Worm (Caenorhabditis elegans) whole organism, L4 larva: ENCODE results near the gene F22F7.3.

Experiments used
- D1046.2 ChIP-seq: fragments of 200-800 bp; sonication (Bioruptor generic); IDR thresholded peaks from 2 replicates; pipeline ENCODE4 v1.3.6; 2022; ENCODE audit warnings: missing genetic modification characterization, missing compliant biosample characterization
- F26F4.8 ChIP-seq: fragments of 200-800 bp; sonication (Bioruptor generic); conservative IDR thresholded peaks from 2 replicates; pipeline ENCODE4 v1.3.6; 2022; ENCODE audit warnings: missing genetic modification characterization, missing compliant biosample characterization
- F44E2.7 ChIP-seq: fragments of 200-800 bp; sonication (Bioruptor generic); IDR thresholded peaks from 2 replicates; pipeline ENCODE4 v2.1.2; 2022; ENCODE audit warnings: missing genetic modification characterization, missing compliant biosample characterization
- R02D3.7 ChIP-seq: fragments of 150-350 bp; sonication (generic microtip); optimal IDR thresholded peaks from 3 replicates; lab custom pipeline; 2014; ENCODE audit warnings: missing biosample characterization, missing genetic modification characterization
- T20F7.1 ChIP-seq: fragments of 200-800 bp; sonication (Bioruptor generic); optimal IDR thresholded peaks from 2 replicates; lab custom pipeline; 2018; ENCODE audit warnings: mild to moderate bottlenecking, missing genetic modification characterization, missing compliant biosample characterization
- Y105C5A.15 ChIP-seq: fragments of 200-800 bp; sonication (Bioruptor generic); IDR thresholded peaks from 2 replicates; pipeline ENCODE4 v1.3.6; 2022; ENCODE audit warnings: missing genetic modification characterization, missing compliant biosample characterization
- aha-1 ChIP-seq: fragments of 150-350 bp; peaks from one replicate; lab custom pipeline; 2014; ENCODE audit warnings: missing biosample characterization, missing genetic modification characterization
- ama-1 ChIP-seq: fragments of 150-350 bp; optimal IDR thresholded peaks from 2 replicates; lab custom pipeline; 2014; ENCODE audit warnings: inconsistent platforms, mixed read lengths
- ceh-44 ChIP-seq: fragments of 200-800 bp; sonication (Bioruptor generic); IDR thresholded peaks from 2 replicates; pipeline ENCODE4 v1.3.6; 2022; ENCODE audit warnings: missing genetic modification reagents, missing genetic modification characterization, missing compliant biosample characterization
- ctbp-1 ChIP-seq: fragments of 200-800 bp; sonication (Bioruptor generic); IDR thresholded peaks from 2 replicates; pipeline ENCODE4 v1.3.6; 2022; ENCODE audit warnings: missing genetic modification reagents, missing genetic modification characterization, missing compliant biosample characterization
- daf-16 ChIP-seq, 3 experiments: sonication (generic microtip); optimal IDR thresholded peaks; 2 replicates each; lab custom pipeline; 2016 to 2017; ENCODE audit warnings: missing genetic modification characterization in 3 of 3, missing genetic modification reagents in 3 of 3, mild to moderate bottlenecking in 2 of 3, missing compliant biosample characterization in 2 of 3, missing biosample characterization in 1 of 3, moderate library complexity in 1 of 3
- daf-8 ChIP-seq: fragments of 200-800 bp; sonication (Bioruptor generic); IDR thresholded peaks from 2 replicates; pipeline ENCODE4 v1.3.6; 2022; ENCODE audit warnings: missing genetic modification characterization, missing compliant biosample characterization
- dmd-6 ChIP-seq: fragments of 200-800 bp; sonication (Bioruptor generic); IDR thresholded peaks from 2 replicates; pipeline ENCODE4 v1.3.6; 2022; ENCODE audit warnings: missing genetic modification reagents, missing genetic modification characterization, missing compliant biosample characterization
- dpl-1 ChIP-seq: fragments of 150-350 bp; optimal IDR thresholded peaks from 2 replicates; lab custom pipeline; 2014; ENCODE audit warnings: missing biosample characterization, missing genetic modification reagents, missing genetic modification characterization
- duxl-1 ChIP-seq: sonication (generic microtip); optimal IDR thresholded peaks from 2 replicates; lab custom pipeline; 2016; ENCODE audit warnings: mild to moderate bottlenecking, missing genetic modification characterization, moderate library complexity, missing compliant biosample characterization; ENCODE audit not compliant: poor library complexity
- dve-1 ChIP-seq: sonication (generic microtip); optimal IDR thresholded peaks from 2 replicates; lab custom pipeline; 2017; ENCODE audit warnings: antibody characterized with exemption, mild to moderate bottlenecking, missing genetic modification characterization, missing compliant biosample characterization; ENCODE audit not compliant: insufficient read depth
- egl-27 ChIP-seq: sonication (generic microtip); optimal IDR thresholded peaks from 3 replicates; lab custom pipeline; 2017; ENCODE audit warnings: missing biosample characterization, missing genetic modification reagents, missing genetic modification characterization
- egl-43 ChIP-seq: fragments of 200-800 bp; sonication (Bioruptor generic); IDR thresholded peaks from 2 replicates; pipeline ENCODE4 v1.3.6; 2022; ENCODE audit warnings: missing genetic modification reagents, missing genetic modification characterization, missing compliant biosample characterization
- fkh-10 ChIP-seq: fragments of 150-350 bp; optimal IDR thresholded peaks from 2 replicates; lab custom pipeline; 2014; ENCODE audit warnings: missing biosample characterization, missing genetic modification reagents, missing genetic modification characterization
- hif-1 ChIP-seq, 2 experiments: sonication (generic microtip); optimal IDR thresholded peaks; 2 replicates each; lab custom pipeline; 2016 to 2017; ENCODE audit warnings: missing compliant biosample characterization in 2 of 2, missing genetic modification characterization in 2 of 2, missing genetic modification reagents in 2 of 2, missing genotype in 2 of 2, mild to moderate bottlenecking in 1 of 2
- hlh-11 ChIP-seq: fragments of 200-800 bp; sonication (Bioruptor generic); optimal IDR thresholded peaks from 2 replicates; lab custom pipeline; 2018; ENCODE audit warnings: mild to moderate bottlenecking, missing genetic modification characterization, missing compliant biosample characterization
- hlh-30 ChIP-seq: sonication (generic microtip); optimal IDR thresholded peaks from 2 replicates; lab custom pipeline; 2017; ENCODE audit warnings: antibody characterized with exemption, mild to moderate bottlenecking, missing genetic modification characterization, missing compliant biosample characterization; ENCODE audit not compliant: insufficient read depth
- jun-1 ChIP-seq: fragments of 150-350 bp; optimal IDR thresholded peaks from 2 replicates; lab custom pipeline; 2014; ENCODE audit warnings: missing biosample characterization, missing genetic modification reagents, missing genetic modification characterization
- lim-7 ChIP-seq: fragments of 200-800 bp; sonication (Bioruptor generic); IDR thresholded peaks from 2 replicates; pipeline ENCODE4 v1.3.6; 2022; ENCODE audit warnings: missing genetic modification characterization, missing compliant biosample characterization
- lin-13 ChIP-seq: fragments of 150-350 bp; optimal IDR thresholded peaks from 2 replicates; lab custom pipeline; 2014; ENCODE audit warnings: missing biosample characterization, missing genetic modification reagents, missing genetic modification characterization
- lin-38 ChIP-seq: fragments of 200-800 bp; sonication (Bioruptor generic); IDR thresholded peaks from 2 replicates; pipeline ENCODE4 v1.3.6; 2022; ENCODE audit warnings: missing genetic modification reagents, missing genetic modification characterization, missing compliant biosample characterization
- lir-3 ChIP-seq: sonication (generic microtip); optimal IDR thresholded peaks from 2 replicates; lab custom pipeline; 2016; ENCODE audit warnings: mild to moderate bottlenecking, missing genetic modification characterization, missing compliant biosample characterization
- lsy-2 ChIP-seq, 2 experiments: fragments of 150-350 bp in 1 of 2; sonication (generic microtip) in 1 of 2; optimal IDR thresholded peaks; 2 replicates each; lab custom pipeline; 2014 to 2017; ENCODE audit warnings: missing biosample characterization in 2 of 2, missing genetic modification characterization in 2 of 2
- madf-5 ChIP-seq, 2 experiments: fragments of 200-800 bp; sonication (Bioruptor generic); IDR thresholded peaks; 2 replicates each; pipeline ENCODE4 v1.3.6; 2022; ENCODE audit warnings: missing compliant biosample characterization in 2 of 2, missing genetic modification characterization in 2 of 2
- mdt-29 ChIP-seq: fragments of 200-800 bp; sonication (Bioruptor generic); IDR thresholded peaks from 2 replicates; pipeline ENCODE4 v1.3.6; 2022; ENCODE audit warnings: missing genetic modification reagents, missing genetic modification characterization, missing compliant biosample characterization
- mes-2 ChIP-seq: sonication (generic microtip); optimal IDR thresholded peaks from 2 replicates; lab custom pipeline; 2016; ENCODE audit warnings: missing genotype, mild to moderate bottlenecking, missing genetic modification characterization, missing compliant biosample characterization; ENCODE audit not compliant: poor library complexity, severe bottlenecking
- mxl-3 ChIP-seq: fragments of 200-800 bp; sonication (Bioruptor generic); optimal IDR thresholded peaks from 2 replicates; lab custom pipeline; 2018; ENCODE audit warnings: mild to moderate bottlenecking, missing genetic modification characterization, missing compliant biosample characterization
- nhr-25 ChIP-seq: sonication (generic microtip); optimal IDR thresholded peaks from 2 replicates; lab custom pipeline; 2017; ENCODE audit warnings: missing genetic modification characterization, mild to moderate bottlenecking, missing compliant biosample characterization, antibody characterized with exemption, moderate library complexity, borderline replicate concordance; ENCODE audit not compliant: insufficient read depth
- nhr-28 ChIP-seq: fragments of 150-350 bp; optimal IDR thresholded peaks from 2 replicates; lab custom pipeline; 2014; ENCODE audit warnings: missing biosample characterization, missing genetic modification characterization
- php-3 ChIP-seq: fragments of 200-800 bp; sonication (Bioruptor generic); IDR thresholded peaks from 2 replicates; pipeline ENCODE4 v1.3.6; 2022; ENCODE audit warnings: missing genetic modification reagents, missing genetic modification characterization, missing compliant biosample characterization
- pqm-1 ChIP-seq: sonication (generic microtip); optimal IDR thresholded peaks from 2 replicates; lab custom pipeline; 2017; ENCODE audit warnings: missing biosample characterization, missing genetic modification characterization
- rbr-2 ChIP-seq: sonication (generic microtip); optimal IDR thresholded peaks from 2 replicates; lab custom pipeline; 2016; ENCODE audit warnings: missing genotype, missing genetic modification characterization, missing compliant biosample characterization
- sdz-12 ChIP-seq: fragments of 200-800 bp; sonication (Bioruptor generic); optimal IDR thresholded peaks from 2 replicates; lab custom pipeline; 2018; ENCODE audit warnings: mild to moderate bottlenecking, missing genetic modification characterization, missing compliant biosample characterization
- snpc-1.2 ChIP-seq: fragments of 200-800 bp; sonication (Bioruptor generic); IDR thresholded peaks from 2 replicates; pipeline ENCODE4 v1.3.6; 2022; ENCODE audit warnings: missing genetic modification reagents, missing genetic modification characterization, missing compliant biosample characterization
- spr-3 ChIP-seq: fragments of 200-800 bp; sonication (Bioruptor generic); optimal IDR thresholded peaks from 2 replicates; lab custom pipeline; 2018; ENCODE audit warnings: mild to moderate bottlenecking, missing genetic modification characterization, missing compliant biosample characterization
- unc-130 ChIP-seq: sonication (generic microtip); optimal IDR thresholded peaks from 2 replicates; lab custom pipeline; 2016; ENCODE audit warnings: missing genetic modification reagents, missing genetic modification characterization, missing compliant biosample characterization
- unc-62 ChIP-seq, 3 experiments: fragments of 150-350 bp in 1 of 3; sonication (generic microtip); optimal IDR thresholded peaks in 2 of 3; peaks in 1 of 3; 1 replicate in 1 of 3; 2 replicates in 2 of 3; lab custom pipeline; 2014 to 2017; ENCODE audit warnings: missing biosample characterization in 3 of 3, missing genetic modification characterization in 3 of 3, missing genetic modification reagents in 3 of 3, missing genotype in 1 of 3
- zip-11 ChIP-seq: fragments of 200-800 bp; sonication (Bioruptor generic); IDR thresholded peaks from 2 replicates; pipeline ENCODE4 v1.3.6; 2022; ENCODE audit warnings: missing genetic modification characterization, missing compliant biosample characterization

F22F7.3 gene

DNA sequence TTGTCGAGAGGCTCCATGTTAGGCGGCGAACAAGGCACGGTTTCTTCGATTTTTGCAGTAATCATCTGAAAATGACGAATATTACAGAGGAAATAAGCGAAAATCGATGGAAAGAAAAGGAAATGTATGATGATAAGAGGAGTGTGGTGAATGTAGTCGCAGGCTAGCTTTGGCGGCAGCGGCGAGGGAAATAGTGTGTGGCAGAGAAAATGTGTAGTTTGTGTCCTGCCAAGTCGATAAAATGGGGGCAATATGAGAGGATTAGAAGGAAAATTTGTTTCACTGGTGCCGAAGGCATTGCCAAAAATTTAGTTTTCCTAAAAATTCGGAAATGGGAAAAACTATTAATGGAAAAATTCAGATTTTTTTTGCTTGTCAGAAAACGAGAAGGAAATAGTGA is 43.7 kb upstream of the F22F7.3 start, which contains the start of gene nhr-86 (continued):
- TF ChIP-seq F44E2.7 (GFP tag; lab: Robert Waterston, UW) (no peak), dmd-6 (GFP tag; lab: Robert Waterston, UW) (peak; percentile 16; the same call in 1 of the 2 replicates), R02D3.7 (no peak), egl-27 (tag; lab: Kevin White, UChicago) (no peak), nhr-28 (tag; lab: Kevin White, UChicago) (peak; percentile 99), unc-62 (GFP tag; optimal IDR thresholded peaks at IDR 0.05 in 1 of 2; lab: Kevin White, UChicago) (peak in 1 of 2 experiments; percentile 33), unc-62 (tag; optimal IDR thresholded peaks at IDR 0.05; lab: Kevin White, UChicago) (no peak), fkh-10 (no peak), T20F7.1 (GFP tag; lab: Kevin White, UChicago) (no peak), unc-130 (GFP tag; lab: Kevin White, UChicago) (no peak), Y105C5A.15 (GFP tag; lab: Robert Waterston, UW) (no peak)

DNA sequence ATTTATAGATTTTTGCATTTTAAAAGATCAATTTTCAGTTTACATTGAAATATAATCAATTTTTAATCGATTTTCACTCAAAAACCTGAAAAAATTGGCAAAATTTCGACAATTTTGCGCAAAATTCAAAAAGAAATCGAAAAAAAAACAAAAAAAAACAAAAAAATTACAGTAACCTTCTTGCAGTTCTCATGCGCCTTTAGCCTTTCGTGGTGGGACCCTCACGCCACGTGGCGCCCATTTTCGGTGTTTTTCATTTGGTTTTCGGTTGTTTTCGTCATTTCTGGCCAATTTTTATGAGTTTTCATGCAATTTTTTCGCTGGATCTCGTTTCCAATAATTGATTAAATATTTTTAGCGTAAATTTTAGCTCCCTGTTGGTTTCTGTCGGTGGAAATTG is 43.0 kb upstream of the F22F7.3 start:
- TF ChIP-seq lin-38 (GFP tag; lab: Robert Waterston, UW) (peak; percentile 31; the same call in 1 of the 2 replicates), unc-130 (GFP tag; lab: Kevin White, UChicago) (peak; percentile 58), egl-43 (GFP tag; lab: Robert Waterston, UW) (no peak), ceh-44 (no peak), lir-3 (tag; lab: Kevin White, UChicago) (no peak), lsy-2 (tag; optimal IDR thresholded peaks at IDR 0.05; lab: Kevin White, UChicago) (peak in 1 of 2 experiments; percentile 40)

DNA sequence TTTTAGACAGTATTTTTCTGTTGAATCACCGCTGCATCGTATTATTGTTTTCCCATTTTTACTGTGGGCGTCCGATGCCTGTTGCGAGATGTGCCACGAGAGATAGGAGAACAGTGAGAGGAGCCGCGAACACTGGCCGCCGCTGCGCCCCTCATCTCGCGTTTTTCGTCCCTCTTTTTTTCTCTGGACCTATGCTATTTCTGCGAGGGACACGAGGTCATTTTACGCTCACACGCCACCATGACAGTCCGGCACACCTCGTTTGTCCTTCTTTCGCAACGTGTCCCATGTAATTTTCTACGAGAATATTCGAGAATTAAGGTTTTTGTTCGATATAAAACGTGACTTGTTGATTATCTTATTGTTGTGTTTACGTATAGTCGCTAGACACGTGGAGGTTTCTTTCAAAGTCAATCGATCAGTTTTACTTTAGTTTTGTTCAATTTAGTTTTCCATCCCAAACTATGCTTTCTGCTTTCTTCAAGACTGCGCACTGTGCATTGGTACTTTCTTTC is 42.4 kb upstream of the F22F7.3 start, which contains the start of gene lbp-9:
Gene lbp-9 (plus strand): TSS at position 465 of the 515 bp plus-strand sequence.
- TF ChIP-seq ctbp-1 (GFP tag; lab: Robert Waterston, UW) = peak; percentile 46; the same call in 1 of the 2 replicates
- peak; percentile 46 for TF ChIP-seq mes-2 (tag; lab: Kevin White, UChicago)
- peak; percentile 25; the same call in 1 of the 2 replicates for TF ChIP-seq mdt-29 (GFP tag; lab: Robert Waterston, UW)
- peak; percentile 66; the same call in 1 of the 2 replicates for TF ChIP-seq lim-7 (GFP tag; lab: Robert Waterston, UW)
- TF ChIP-seq nhr-25 (tag; lab: Kevin White, UChicago) = peak; percentile 49
- TF ChIP-seq aha-1 (tag; lab: Kevin White, UChicago) = peak; percentile 97
- peak in 1 of 2 experiments; percentile 1 for TF ChIP-seq hif-1 (tag; optimal IDR thresholded peaks at IDR 0.05; lab: Kevin White, UChicago)
- no peak for TF ChIP-seq jun-1 (tag; lab: Kevin White, UChicago)
- peak; percentile 96 for TF ChIP-seq hlh-30 (tag; lab: Kevin White, UChicago)
- no peak for TF ChIP-seq F26F4.8 (GFP tag; lab: Robert Waterston, UW)
- peak; percentile 8; the same call in 1 of the 2 replicates for TF ChIP-seq lin-38 (GFP tag; lab: Robert Waterston, UW)
- peak in 1 of 2 experiments; percentile 47 for TF ChIP-seq lsy-2 (tag; optimal IDR thresholded peaks at IDR 0.05; lab: Kevin White, UChicago)
- peak; percentile 73 for TF ChIP-seq hlh-11 (tag; lab: Kevin White, UChicago)
- TF ChIP-seq daf-8 (GFP tag; lab: Robert Waterston, UW) = no peak
- no peak for TF ChIP-seq Y105C5A.15 (GFP tag; lab: Robert Waterston, UW)
- TF ChIP-seq pqm-1 (tag; lab: Kevin White, UChicago) = no peak
- peak; percentile 43; the same call in 1 of the 2 replicates for TF ChIP-seq snpc-1.2
- TF ChIP-seq dpl-1 (GFP tag; lab: Kevin White, UChicago) = peak; percentile 17
- peak; percentile 92 for TF ChIP-seq mxl-3 (GFP tag; lab: Kevin White, UChicago)
- TF ChIP-seq spr-3 (GFP tag; lab: Kevin White, UChicago) = no peak
- TF ChIP-seq zip-11 (GFP tag; lab: Robert Waterston, UW) = no peak
- peak; percentile 28 for TF ChIP-seq rbr-2
- TF ChIP-seq D1046.2 = 0 out of 2 replicates have a peak, but pooled peaks have one; percentile 16
- peak; percentile 12 for TF ChIP-seq lin-13
- TF ChIP-seq daf-16 (GFP tag; optimal IDR thresholded peaks at IDR 0.05; lab: Kevin White, UChicago) = no peak
- TF ChIP-seq daf-16 (tag; optimal IDR thresholded peaks at IDR 0.05; lab: Kevin White, UChicago) = peak; percentile 16
- peak; percentile 47; the same call in 1 of the 2 replicates for TF ChIP-seq egl-43 (GFP tag; lab: Robert Waterston, UW)
- peak; percentile 69 for TF ChIP-seq dve-1 (tag; lab: Kevin White, UChicago)
- TF ChIP-seq duxl-1 (tag; lab: Kevin White, UChicago) = peak; percentile 6
- no peak for TF ChIP-seq madf-5 (GFP tag; IDR thresholded peaks at IDR 0.05; lab: Robert Waterston, UW)
- no peak for TF ChIP-seq sdz-12 (GFP tag; lab: Kevin White, UChicago)
- peak; percentile 23 for TF ChIP-seq ama-1 (lab: Kevin White, UChicago)
- TF ChIP-seq php-3 = 0 out of 2 replicates have a peak, but pooled peaks have one; percentile 30
